Fruit fly (Drosophila melanogaster) whole organism, embryonic: Measurements from ENCODE around the gene CG15012.

Experiments
- B-H2 ChIP-seq: fragments of 200-800 bp; sonication (Bioruptor generic); optimal IDR thresholded peaks from 2 replicates; lab custom pipeline; 2018; ENCODE audit warnings: missing biosample characterization, mild to moderate bottlenecking, missing genetic modification characterization
- BEAF-32 ChIP-seq: fragments of 200-800 bp; sonication (Bioruptor generic); optimal IDR thresholded peaks from 3 replicates; lab custom pipeline; 2017; ENCODE audit warnings: missing biosample characterization, missing genetic modification characterization, mild to moderate bottlenecking, moderate library complexity, missing genetic modification reagents
- Bgb ChIP-seq: fragments of 200-800 bp; sonication (Bioruptor generic); IDR thresholded peaks from 2 replicates; pipeline ENCODE4 v1.3.6; 2022; ENCODE audit warnings: missing biosample characterization, missing genetic modification characterization; ENCODE audit not compliant: partially characterized antibody
- Bteb2 ChIP-seq: fragments of 200-800 bp; sonication (Bioruptor generic); optimal IDR thresholded peaks from 2 replicates; lab custom pipeline; 2016; ENCODE audit warnings: missing biosample characterization, missing genetic modification characterization
- CG10431 ChIP-seq: fragments of 200-800 bp; sonication (Bioruptor generic); optimal IDR thresholded peaks from 3 replicates; lab custom pipeline; 2018; ENCODE audit warnings: missing biosample characterization, mild to moderate bottlenecking, missing genetic modification characterization
- CG11398 ChIP-seq: fragments of 200-800 bp; sonication (Bioruptor generic); optimal IDR thresholded peaks from 2 replicates; lab custom pipeline; 2016; ENCODE audit warnings: missing biosample characterization, missing genetic modification characterization
- CG11560 ChIP-seq: fragments of 200-800 bp; sonication (Bioruptor generic); IDR thresholded peaks from 3 replicates; pipeline ENCODE4 v1.3.6; 2022; ENCODE audit warnings: missing biosample characterization, missing genetic modification characterization
- CG12071 ChIP-seq: fragments of 200-800 bp; sonication (Bioruptor generic); optimal IDR thresholded peaks from 3 replicates; lab custom pipeline; 2018; ENCODE audit warnings: missing biosample characterization, mild to moderate bottlenecking, missing genetic modification characterization
- CG14050 ChIP-seq: fragments of 200-800 bp; sonication (Bioruptor generic); IDR thresholded peaks from 3 replicates; pipeline ENCODE4 v1.3.6; 2022; ENCODE audit warnings: missing biosample characterization, missing genetic modification characterization
- CG1529 ChIP-seq: fragments of 200-800 bp; sonication (Bioruptor generic); optimal IDR thresholded peaks from 3 replicates; lab custom pipeline; 2018; ENCODE audit warnings: missing biosample characterization, missing genetic modification characterization
- CG15696 ChIP-seq: fragments of 200-800 bp; sonication (Bioruptor generic); optimal IDR thresholded peaks from 2 replicates; lab custom pipeline; 2019; ENCODE audit warnings: missing biosample characterization, mild to moderate bottlenecking, missing genetic modification characterization, moderate library complexity
- CG16813 ChIP-seq: fragments of 200-800 bp; sonication (Bioruptor generic); IDR thresholded peaks from 3 replicates; pipeline ENCODE4 v1.3.6; 2022; ENCODE audit warnings: missing biosample characterization, missing genetic modification characterization; ENCODE audit not compliant: partially characterized antibody
- CG17612 ChIP-seq: fragments of 200-800 bp; sonication (Bioruptor generic); IDR thresholded peaks from 2 replicates; pipeline ENCODE4 v1.3.6; 2022; ENCODE audit warnings: missing biosample characterization, missing genetic modification characterization
- CG2199 ChIP-seq: fragments of 200-800 bp; sonication (Bioruptor generic); IDR thresholded peaks from 3 replicates; pipeline ENCODE4 v1.3.6; 2022; ENCODE audit warnings: missing biosample characterization, missing genetic modification characterization
- CG2889 ChIP-seq: fragments of 200-800 bp; sonication (Bioruptor generic); IDR thresholded peaks from 3 replicates; pipeline ENCODE4 v1.3.6; 2022; ENCODE audit warnings: missing biosample characterization, missing genetic modification characterization
- CG3407 ChIP-seq: fragments of 200-800 bp; sonication (Bioruptor generic); optimal IDR thresholded peaks from 2 replicates; lab custom pipeline; 2018; ENCODE audit warnings: missing biosample characterization, mild to moderate bottlenecking, missing genetic modification characterization
- CG7271 ChIP-seq: fragments of 200-800 bp; sonication (Bioruptor generic); optimal IDR thresholded peaks from 2 replicates; lab custom pipeline; 2018; ENCODE audit warnings: missing biosample characterization, mild to moderate bottlenecking, missing genetic modification characterization, moderate library complexity
- CG7839 ChIP-seq: fragments of 200-800 bp; sonication (Bioruptor generic); optimal IDR thresholded peaks from 3 replicates; lab custom pipeline; 2018; ENCODE audit warnings: missing biosample characterization, mild to moderate bottlenecking, missing genetic modification characterization, moderate library complexity
- CG9437 ChIP-seq: fragments of 200-800 bp; sonication (Bioruptor generic); optimal IDR thresholded peaks from 2 replicates; lab custom pipeline; 2018; ENCODE audit warnings: missing biosample characterization, mild to moderate bottlenecking, missing genetic modification characterization
- CG9932 ChIP-seq: fragments of 200-800 bp; sonication (Bioruptor generic); IDR thresholded peaks from 2 replicates; pipeline ENCODE4 v1.3.6; 2022; ENCODE audit warnings: missing biosample characterization, missing genetic modification characterization
- CoRest ChIP-seq: fragments of 200-800 bp; sonication (Bioruptor generic); optimal IDR thresholded peaks from 3 replicates; lab custom pipeline; 2018; ENCODE audit warnings: missing biosample characterization, mild to moderate bottlenecking, missing genetic modification characterization, moderate library complexity
- Dad ChIP-seq: fragments of 200-800 bp; sonication (Bioruptor generic); optimal IDR thresholded peaks from 3 replicates; lab custom pipeline; 2016; ENCODE audit warnings: missing biosample characterization, missing genetic modification characterization
- E2f2 ChIP-seq: fragments of 200-800 bp; sonication (Bioruptor generic); IDR thresholded peaks from 2 replicates; pipeline ENCODE4 v1.3.6; 2022; ENCODE audit warnings: missing biosample characterization, missing genetic modification characterization
- Gsc ChIP-seq: fragments of 200-800 bp; sonication (Bioruptor generic); IDR thresholded peaks from 2 replicates; pipeline ENCODE4 v1.3.6; 2022; ENCODE audit warnings: missing biosample characterization, missing genetic modification characterization
- MTF-1 ChIP-seq: fragments of 200-800 bp; sonication (Bioruptor generic); optimal IDR thresholded peaks from 2 replicates; lab custom pipeline; 2018; ENCODE audit warnings: missing biosample characterization, mild to moderate bottlenecking, missing genetic modification characterization, borderline replicate concordance
- Meics ChIP-seq: fragments of 200-800 bp; sonication (Bioruptor generic); optimal IDR thresholded peaks from 2 replicates; lab custom pipeline; 2017; ENCODE audit warnings: missing biosample characterization, mild to moderate bottlenecking, missing genetic modification characterization
- Mes4 ChIP-seq: fragments of 200-800 bp; sonication (Bioruptor generic); optimal IDR thresholded peaks from 2 replicates; lab custom pipeline; 2016; ENCODE audit warnings: missing biosample characterization, missing genetic modification characterization
- Oaz ChIP-seq: fragments of 200-800 bp; sonication (Bioruptor generic); IDR thresholded peaks from 2 replicates; pipeline ENCODE4 v1.3.6; 2022; ENCODE audit warnings: missing biosample characterization, missing genetic modification characterization
- Opbp ChIP-seq: fragments of 200-800 bp; sonication (Bioruptor generic); IDR thresholded peaks from 3 replicates; pipeline ENCODE4 v1.3.6; 2022; ENCODE audit warnings: missing biosample characterization, missing genetic modification characterization; ENCODE audit not compliant: partially characterized antibody
- Ssrp ChIP-seq: fragments of 200-800 bp; sonication (Bioruptor generic); optimal IDR thresholded peaks from 2 replicates; lab custom pipeline; 2018; ENCODE audit warnings: missing biosample characterization, mild to moderate bottlenecking, missing genetic modification characterization, moderate library complexity
- Xbp1 ChIP-seq: fragments of 200-800 bp; sonication (Bioruptor generic); optimal IDR thresholded peaks from 3 replicates; lab custom pipeline; 2016; ENCODE audit warnings: missing biosample characterization, mild to moderate bottlenecking, missing genetic modification characterization
- ab ChIP-seq: fragments of 200-800 bp; sonication (Bioruptor generic); optimal IDR thresholded peaks from 2 replicates; lab custom pipeline; 2016; ENCODE audit warnings: missing biosample characterization, missing genetic modification characterization
- az2 ChIP-seq: fragments of 200-800 bp; sonication (Bioruptor generic); optimal IDR thresholded peaks from 3 replicates; lab custom pipeline; 2016; ENCODE audit warnings: missing biosample characterization, missing genetic modification characterization
- dm ChIP-seq: fragments of 200-800 bp; sonication (Bioruptor generic); optimal IDR thresholded peaks from 3 replicates; lab custom pipeline; 2016; ENCODE audit warnings: missing biosample characterization, missing genetic modification characterization
- dmrt11E ChIP-seq: fragments of 200-800 bp; sonication (Bioruptor generic); optimal IDR thresholded peaks from 3 replicates; lab custom pipeline; 2018; ENCODE audit warnings: missing biosample characterization, mild to moderate bottlenecking, missing genetic modification characterization, moderate library complexity
- en ChIP-seq: fragments of 200-800 bp; sonication (Bioruptor generic); optimal IDR thresholded peaks from 2 replicates; lab custom pipeline; 2016; ENCODE audit warnings: missing biosample characterization, missing genetic modification characterization
- gsb-n ChIP-seq: fragments of 200-800 bp; sonication (Bioruptor generic); optimal IDR thresholded peaks from 3 replicates; lab custom pipeline; 2018; ENCODE audit warnings: missing biosample characterization, mild to moderate bottlenecking, missing genetic modification characterization
- ham ChIP-seq: fragments of 200-800 bp; sonication (Bioruptor generic); IDR thresholded peaks from 2 replicates; pipeline ENCODE4 v1.3.6; 2022; ENCODE audit warnings: missing biosample characterization, missing genetic modification characterization
- lbe ChIP-seq: fragments of 200-800 bp; sonication (Bioruptor generic); optimal IDR thresholded peaks from 2 replicates; lab custom pipeline; 2016; ENCODE audit warnings: missing biosample characterization, mild to moderate bottlenecking, missing genetic modification characterization
- mld ChIP-seq: fragments of 200-800 bp; sonication (Bioruptor generic); IDR thresholded peaks from 3 replicates; pipeline ENCODE4 v1.3.6; 2022; ENCODE audit warnings: missing biosample characterization, missing genetic modification characterization; ENCODE audit not compliant: partially characterized antibody
- pfk ChIP-seq: fragments of 200-800 bp; sonication (Bioruptor generic); optimal IDR thresholded peaks from 2 replicates; lab custom pipeline; 2018; ENCODE audit warnings: missing biosample characterization, mild to moderate bottlenecking, missing genetic modification characterization, moderate library complexity
- pho ChIP-seq: fragments of 200-800 bp; sonication (Bioruptor generic); optimal IDR thresholded peaks from 2 replicates; lab custom pipeline; 2016; ENCODE audit warnings: missing biosample characterization, missing genetic modification characterization
- ranshi ChIP-seq: fragments of 200-800 bp; sonication (Bioruptor generic); IDR thresholded peaks from 2 replicates; pipeline ENCODE4 v1.3.6; 2022; ENCODE audit warnings: missing biosample characterization, missing genetic modification characterization
- run ChIP-seq: fragments of 200-800 bp; sonication (Bioruptor generic); optimal IDR thresholded peaks from 3 replicates; lab custom pipeline; 2018; ENCODE audit warnings: missing biosample characterization, mild to moderate bottlenecking, missing genetic modification characterization
- slbo ChIP-seq: fragments of 200-800 bp; sonication (Bioruptor generic); IDR thresholded peaks from 2 replicates; pipeline ENCODE4 v1.3.6; 2022; ENCODE audit warnings: missing biosample characterization, missing genetic modification characterization
- so ChIP-seq: fragments of 200-800 bp; sonication (Bioruptor generic); IDR thresholded peaks from 3 replicates; pipeline ENCODE4 v1.3.6; 2022; ENCODE audit warnings: missing biosample characterization, missing genetic modification characterization
- sqz ChIP-seq: fragments of 200-800 bp; sonication (Bioruptor generic); optimal IDR thresholded peaks from 3 replicates; lab custom pipeline; 2018; ENCODE audit warnings: missing biosample characterization, mild to moderate bottlenecking, missing genetic modification characterization
- sr ChIP-seq: fragments of 200-800 bp; sonication (Bioruptor generic); IDR thresholded peaks from 3 replicates; pipeline ENCODE4 v1.3.6; 2022; ENCODE audit warnings: missing biosample characterization, missing genetic modification characterization
- sug ChIP-seq: fragments of 200-800 bp; optimal IDR thresholded peaks from 2 replicates; lab custom pipeline; 2019; ENCODE audit warnings: missing biosample characterization, mild to moderate bottlenecking, missing genetic modification characterization, moderate library complexity
- toy ChIP-seq: fragments of 200-800 bp; sonication (Bioruptor generic); IDR thresholded peaks from 2 replicates; pipeline ENCODE4 v1.3.6; 2022; ENCODE audit warnings: missing biosample characterization, missing genetic modification characterization
- vfl ChIP-seq: fragments of 200-800 bp; sonication (Bioruptor generic); optimal IDR thresholded peaks from 2 replicates; lab custom pipeline; 2016; ENCODE audit warnings: missing biosample characterization, missing genetic modification characterization
- wdn ChIP-seq: fragments of 200-800 bp; sonication (Bioruptor generic); IDR thresholded peaks from 2 replicates; pipeline ENCODE4 v1.3.6; 2022; ENCODE audit warnings: missing biosample characterization, missing genetic modification characterization

The CG15012 gene

DNA sequence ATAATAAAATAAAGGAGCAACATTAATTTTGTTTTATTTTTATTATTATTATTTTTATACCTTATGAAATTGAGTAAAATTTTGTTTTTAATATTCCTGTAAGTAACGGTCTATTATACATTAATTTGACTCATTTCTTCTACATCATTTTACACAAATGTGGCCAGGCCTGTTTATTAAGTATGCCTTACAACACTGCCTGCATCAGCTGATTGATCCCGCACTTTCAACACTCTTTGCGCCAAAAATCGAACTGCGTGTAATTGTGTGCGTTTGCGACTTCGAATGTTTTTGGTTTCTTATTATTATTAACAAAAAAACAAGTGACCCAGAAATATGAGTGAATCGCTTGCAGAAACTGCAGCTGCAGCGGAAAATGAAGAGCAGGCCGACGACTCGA lies 21.3 kb upstream of the CG15012 start, which contains the start of gene Claspin (continued):
- no peak for TF ChIP-seq ham (GFP tag; lab: Robert Waterston, UW)
- peak; percentile 98 for TF ChIP-seq E2f2 (GFP tag; lab: Robert Waterston, UW)
- TF ChIP-seq so (GFP tag; lab: Robert Waterston, UW) = no peak
- TF ChIP-seq Ssrp (tag; lab: Kevin White, UChicago) = peak; percentile 15
- TF ChIP-seq sr (GFP tag; lab: Robert Waterston, UW) = no peak
- TF ChIP-seq Gsc (GFP tag; lab: Robert Waterston, UW) = no peak
- TF ChIP-seq wdn (GFP tag; lab: Robert Waterston, UW) = no peak
- no peak for TF ChIP-seq az2 (GFP tag; lab: Kevin White, UChicago)
- no peak for TF ChIP-seq Mes4
- TF ChIP-seq CG2889 = no peak
- 0 out of 2 replicates have a peak, but pooled peaks have one; percentile 11 for TF ChIP-seq ranshi (GFP tag; lab: Robert Waterston, UW)
- no peak for TF ChIP-seq CG9437 (GFP tag; lab: Kevin White, UChicago)
- no peak for TF ChIP-seq Meics (GFP tag; lab: Kevin White, UChicago)
- no peak for TF ChIP-seq CG7839 (tag; lab: Kevin White, UChicago)
- no peak for TF ChIP-seq CG7271 (tag; lab: Kevin White, UChicago)
- no peak for TF ChIP-seq CG14050
- no peak for TF ChIP-seq vfl (GFP tag; lab: Kevin White, UChicago)
- peak; percentile 53 for TF ChIP-seq pho
- peak; percentile 10 for TF ChIP-seq dmrt11E (tag; lab: Kevin White, UChicago)
- peak; percentile 63 for TF ChIP-seq CoRest (tag; lab: Kevin White, UChicago)
- TF ChIP-seq CG1529 (GFP tag; lab: Kevin White, UChicago) = no peak
- TF ChIP-seq CG9932 (GFP tag; lab: Robert Waterston, UW) = peak; percentile 73
- TF ChIP-seq BEAF-32 (GFP tag; lab: Kevin White, UChicago) = peak; percentile 30
- TF ChIP-seq run (tag; lab: Kevin White, UChicago) = no peak
- TF ChIP-seq CG11560 (tag; lab: Robert Waterston, UW) = no peak
- TF ChIP-seq Opbp (GFP tag; lab: Robert Waterston, UW) = peak; percentile 49; the same call in 1 of the 3 replicates
- TF ChIP-seq Dad (GFP tag; lab: Kevin White, UChicago) = no peak
- peak; percentile 65 for TF ChIP-seq B-H2 (GFP tag; lab: Kevin White, UChicago)
- no peak; the same call in 2 of the 3 replicates for TF ChIP-seq CG2199
- TF ChIP-seq sug (tag; lab: Kevin White, UChicago) = peak; percentile 57
- no peak for TF ChIP-seq CG12071 (GFP tag; lab: Kevin White, UChicago)
- TF ChIP-seq gsb-n (tag; lab: Kevin White, UChicago) = no peak
- TF ChIP-seq sqz (GFP tag; lab: Kevin White, UChicago) = no peak
- peak; percentile 72 for TF ChIP-seq slbo (GFP tag; lab: Robert Waterston, UW)
- no peak for TF ChIP-seq mld (GFP tag; lab: Robert Waterston, UW)
- no peak for TF ChIP-seq CG15696
- TF ChIP-seq Xbp1 (GFP tag; lab: Kevin White, UChicago) = peak; percentile 52
- no peak for TF ChIP-seq MTF-1
- TF ChIP-seq CG11398 (GFP tag; lab: Kevin White, UChicago) = no peak
- peak; percentile 26 for TF ChIP-seq Bteb2 (GFP tag; lab: Kevin White, UChicago)
- no peak for TF ChIP-seq lbe
- no peak for TF ChIP-seq pfk (GFP tag; lab: Kevin White, UChicago)
- TF ChIP-seq toy (GFP tag; lab: Robert Waterston, UW) = no peak
- no peak for TF ChIP-seq CG10431 (GFP tag; lab: Kevin White, UChicago)
- TF ChIP-seq ab (GFP tag; lab: Kevin White, UChicago) = no peak
- TF ChIP-seq Bgb = peak; percentile 65
- TF ChIP-seq CG3407 (GFP tag; lab: Kevin White, UChicago) = no peak
- TF ChIP-seq Oaz (GFP tag; lab: Robert Waterston, UW) = no peak
- TF ChIP-seq CG17612 = no peak
- peak; percentile 22 for TF ChIP-seq dm
- peak; percentile 53; the same call in 2 of the 3 replicates for TF ChIP-seq CG16813 (GFP tag; lab: Robert Waterston, UW)
- no peak for TF ChIP-seq en (GFP tag; lab: Kevin White, UChicago)
